Fruit fly (Drosophila melanogaster) whole organism, embryonic: ENCODE measurements around the gene tok.

Experiments
- Atf-2 ChIP-seq: fragments of 200-800 bp; sonication (Bioruptor generic); optimal IDR thresholded peaks from 2 replicates; lab custom pipeline; 2016; ENCODE audit warnings: missing biosample characterization, missing genetic modification characterization
- CG10147 ChIP-seq: fragments of 200-800 bp; sonication (Bioruptor generic); optimal IDR thresholded peaks from 2 replicates; lab custom pipeline; 2019; ENCODE audit warnings: missing biosample characterization, mild to moderate bottlenecking, missing genetic modification characterization, moderate library complexity
- CG10543 ChIP-seq: fragments of 200-800 bp; sonication (Bioruptor generic); optimal IDR thresholded peaks from 3 replicates; lab custom pipeline; 2017; ENCODE audit warnings: missing biosample characterization, mild to moderate bottlenecking, missing genetic modification characterization, moderate library complexity
- CG11085 ChIP-seq: fragments of 200-800 bp; sonication (Bioruptor generic); IDR thresholded peaks from 2 replicates; pipeline ENCODE4 v1.3.6; 2022; ENCODE audit warnings: missing biosample characterization, missing genetic modification characterization
- CG11560 ChIP-seq: fragments of 200-800 bp; sonication (Bioruptor generic); IDR thresholded peaks from 3 replicates; pipeline ENCODE4 v1.3.6; 2022; ENCODE audit warnings: missing biosample characterization, missing genetic modification characterization
- CG11696 ChIP-seq: fragments of 200-800 bp; sonication (Bioruptor generic); IDR thresholded peaks from 2 replicates; pipeline ENCODE4 v1.3.6; 2022; ENCODE audit warnings: missing biosample characterization, missing genetic modification characterization
- CG1233 ChIP-seq: fragments of 200-800 bp; sonication (Bioruptor generic); optimal IDR thresholded peaks from 4 replicates; lab custom pipeline; 2018; ENCODE audit warnings: missing biosample characterization, mild to moderate bottlenecking, missing genetic modification characterization
- CG1529 ChIP-seq: fragments of 200-800 bp; sonication (Bioruptor generic); optimal IDR thresholded peaks from 3 replicates; lab custom pipeline; 2018; ENCODE audit warnings: missing biosample characterization, missing genetic modification characterization
- CG17912 ChIP-seq: fragments of 200-800 bp; sonication (Bioruptor generic); optimal IDR thresholded peaks from 2 replicates; lab custom pipeline; 2018; ENCODE audit warnings: missing biosample characterization, mild to moderate bottlenecking, missing genetic modification characterization
- CG2199 ChIP-seq: fragments of 200-800 bp; sonication (Bioruptor generic); IDR thresholded peaks from 3 replicates; pipeline ENCODE4 v1.3.6; 2022; ENCODE audit warnings: missing biosample characterization, missing genetic modification characterization
- CG3726 ChIP-seq: fragments of 200-800 bp; sonication (Bioruptor generic); IDR thresholded peaks from 3 replicates; pipeline ENCODE4, ENCODE4 v1.3.6; 2022; ENCODE audit warnings: missing biosample characterization, missing genetic modification characterization
- CG4328 ChIP-seq: fragments of 200-800 bp; sonication (Bioruptor generic); optimal IDR thresholded peaks from 3 replicates; lab custom pipeline; 2017; ENCODE audit warnings: missing biosample characterization, missing genetic modification reagents, missing genetic modification characterization
- CG4424 ChIP-seq: fragments of 200-800 bp; sonication (Bioruptor generic); optimal IDR thresholded peaks from 3 replicates; lab custom pipeline; 2016; ENCODE audit warnings: missing biosample characterization, missing genetic modification characterization
- CG7357 ChIP-seq: fragments of 200-800 bp; sonication (Bioruptor generic); IDR thresholded peaks from 3 replicates; pipeline ENCODE4 v1.3.6; 2022; ENCODE audit warnings: missing biosample characterization, missing genetic modification characterization
- CG7372 ChIP-seq: fragments of 200-800 bp; sonication (Bioruptor generic); IDR thresholded peaks from 2 replicates; pipeline ENCODE4 v1.3.6; 2022; ENCODE audit warnings: missing biosample characterization, missing genetic modification characterization
- CG7963 ChIP-seq: fragments of 200-800 bp; sonication (Bioruptor generic); IDR thresholded peaks from 3 replicates; pipeline ENCODE4 v1.3.6; 2022; ENCODE audit warnings: missing biosample characterization, missing genetic modification characterization; ENCODE audit not compliant: partially characterized antibody
- CG7987 ChIP-seq: fragments of 200-800 bp; sonication (Bioruptor generic); optimal IDR thresholded peaks from 2 replicates; lab custom pipeline; 2018; ENCODE audit warnings: missing biosample characterization, mild to moderate bottlenecking, missing genetic modification characterization, moderate library complexity
- CG8281 ChIP-seq: fragments of 200-800 bp; sonication (Bioruptor generic); optimal IDR thresholded peaks from 2 replicates; lab custom pipeline; 2018; ENCODE audit warnings: missing biosample characterization, mild to moderate bottlenecking, missing genetic modification characterization, moderate library complexity
- CHES-1-like ChIP-seq: fragments of 200-800 bp; sonication (Bioruptor generic); optimal IDR thresholded peaks from 2 replicates; lab custom pipeline; 2016; ENCODE audit warnings: missing biosample characterization, missing genetic modification characterization
- CkIIα-i1 ChIP-seq: fragments of 200-800 bp; sonication (Bioruptor generic); IDR thresholded peaks from 2 replicates; pipeline ENCODE4 v1.3.6; 2022; ENCODE audit warnings: missing biosample characterization, missing genetic modification characterization
- Dek ChIP-seq: fragments of 200-800 bp; sonication (Bioruptor generic); optimal IDR thresholded peaks from 3 replicates; lab custom pipeline; 2019; ENCODE audit warnings: missing biosample characterization, mild to moderate bottlenecking, missing genetic modification characterization, moderate library complexity
- E2f1 ChIP-seq: fragments of 200-800 bp; sonication (Bioruptor generic); IDR thresholded peaks from 2 replicates; pipeline ENCODE4 v1.3.6; 2022; ENCODE audit warnings: missing biosample characterization, missing genetic modification characterization
- Ets97D ChIP-seq: fragments of 200-800 bp; sonication (Bioruptor generic); optimal IDR thresholded peaks from 3 replicates; lab custom pipeline; 2016; ENCODE audit warnings: missing biosample characterization, missing genetic modification characterization
- HLH3B ChIP-seq: fragments of 200-800 bp; sonication (Bioruptor generic); IDR thresholded peaks from 2 replicates; pipeline ENCODE4 v1.3.6; 2022; ENCODE audit warnings: missing biosample characterization, missing genetic modification characterization
- HLH54F ChIP-seq: fragments of 200-800 bp; sonication (Bioruptor generic); optimal IDR thresholded peaks from 3 replicates; lab custom pipeline; 2016; ENCODE audit warnings: missing biosample characterization, missing genetic modification characterization
- Jarid2 ChIP-seq: fragments of 200-800 bp; sonication (Bioruptor generic); optimal IDR thresholded peaks from 3 replicates; lab custom pipeline; 2017; ENCODE audit warnings: mild to moderate bottlenecking, missing biosample characterization, missing genetic modification reagents, missing genetic modification characterization
- Oaz ChIP-seq: fragments of 200-800 bp; sonication (Bioruptor generic); IDR thresholded peaks from 2 replicates; pipeline ENCODE4 v1.3.6; 2022; ENCODE audit warnings: missing biosample characterization, missing genetic modification characterization
- YL-1 ChIP-seq: fragments of 200-800 bp; sonication (Bioruptor generic); optimal IDR thresholded peaks from 3 replicates; lab custom pipeline; 2017; ENCODE audit warnings: missing biosample characterization, mild to moderate bottlenecking, missing genetic modification characterization
- cas ChIP-seq: fragments of 200-800 bp; sonication (Bioruptor generic); IDR thresholded peaks from 2 replicates; pipeline ENCODE4 v1.3.6; 2022; ENCODE audit warnings: missing biosample characterization, missing genetic modification characterization
- chinmo ChIP-seq: fragments of 200-800 bp; sonication (Bioruptor generic); IDR thresholded peaks from 4 replicates; pipeline ENCODE4 v1.3.6; 2022; ENCODE audit warnings: missing biosample characterization, missing genetic modification characterization; ENCODE audit not compliant: partially characterized antibody
- crc ChIP-seq: fragments of 200-800 bp; sonication (Bioruptor generic); optimal IDR thresholded peaks from 2 replicates; lab custom pipeline; 2016; ENCODE audit warnings: missing biosample characterization, missing genetic modification characterization
- crp ChIP-seq, 2 experiments: fragments of 200-800 bp; sonication (Bioruptor generic); optimal IDR thresholded peaks; 2 replicates in 1 of 2; 3 replicates in 1 of 2; lab custom pipeline; 2017; ENCODE audit warnings: missing biosample characterization in 2 of 2, missing genetic modification characterization in 2 of 2, mild to moderate bottlenecking in 1 of 2, moderate library complexity in 1 of 2
- cwo ChIP-seq: fragments of 200-800 bp; sonication (Bioruptor generic); optimal IDR thresholded peaks from 3 replicates; lab custom pipeline; 2017; ENCODE audit warnings: missing biosample characterization, missing genetic modification characterization, mild to moderate bottlenecking, moderate library complexity, missing genetic modification reagents
- dm ChIP-seq: fragments of 200-800 bp; sonication (Bioruptor generic); optimal IDR thresholded peaks from 3 replicates; lab custom pipeline; 2016; ENCODE audit warnings: missing biosample characterization, missing genetic modification characterization
- dysf ChIP-seq: fragments of 200-800 bp; sonication (Bioruptor generic); IDR thresholded peaks from 3 replicates; pipeline ENCODE4 v1.3.6; 2022; ENCODE audit warnings: missing biosample characterization, missing genetic modification characterization
- fd96Cb ChIP-seq: fragments of 200-800 bp; sonication (Bioruptor generic); optimal IDR thresholded peaks from 2 replicates; lab custom pipeline; 2018; ENCODE audit warnings: missing biosample characterization, mild to moderate bottlenecking, missing genetic modification characterization, moderate library complexity
- fu2 ChIP-seq: fragments of 200-800 bp; sonication (Bioruptor generic); optimal IDR thresholded peaks from 2 replicates; lab custom pipeline; 2016; ENCODE audit warnings: missing biosample characterization, missing genetic modification characterization
- gsb-n ChIP-seq: fragments of 200-800 bp; sonication (Bioruptor generic); optimal IDR thresholded peaks from 3 replicates; lab custom pipeline; 2018; ENCODE audit warnings: missing biosample characterization, mild to moderate bottlenecking, missing genetic modification characterization
- hbn ChIP-seq: fragments of 200-800 bp; sonication (Bioruptor generic); IDR thresholded peaks from 2 replicates; pipeline ENCODE4 v1.3.6; 2022; ENCODE audit warnings: missing biosample characterization, missing genetic modification characterization; ENCODE audit not compliant: partially characterized antibody
- ind ChIP-seq: fragments of 200-800 bp; sonication (Bioruptor generic); optimal IDR thresholded peaks from 3 replicates; lab custom pipeline; 2016; ENCODE audit warnings: missing biosample characterization, missing genetic modification characterization
- jing ChIP-seq: fragments of 200-800 bp; sonication (Bioruptor generic); optimal IDR thresholded peaks from 2 replicates; lab custom pipeline; 2018; ENCODE audit warnings: missing biosample characterization, mild to moderate bottlenecking, missing genetic modification characterization
- klu ChIP-seq: fragments of 200-800 bp; sonication (Bioruptor generic); IDR thresholded peaks from 2 replicates; pipeline ENCODE4 v1.3.6; 2022; ENCODE audit warnings: missing biosample characterization, missing genetic modification characterization
- kni ChIP-seq: fragments of 200-800 bp; sonication (Bioruptor generic); optimal IDR thresholded peaks from 3 replicates; lab custom pipeline; 2017; ENCODE audit warnings: mild to moderate bottlenecking, missing biosample characterization, missing genetic modification reagents, missing genetic modification characterization
- nom ChIP-seq: fragments of 200-800 bp; sonication (Bioruptor generic); optimal IDR thresholded peaks from 2 replicates; lab custom pipeline; 2017; ENCODE audit warnings: missing biosample characterization, missing genetic modification characterization, mild to moderate bottlenecking, moderate library complexity, missing genetic modification reagents
- seq ChIP-seq: fragments of 200-800 bp; sonication (Bioruptor generic); IDR thresholded peaks from 2 replicates; pipeline ENCODE4 v1.3.6; 2022; ENCODE audit warnings: missing biosample characterization, missing genetic modification characterization
- so ChIP-seq: fragments of 200-800 bp; sonication (Bioruptor generic); IDR thresholded peaks from 3 replicates; pipeline ENCODE4 v1.3.6; 2022; ENCODE audit warnings: missing biosample characterization, missing genetic modification characterization
- stc ChIP-seq: fragments of 200-800 bp; sonication (Bioruptor generic); IDR thresholded peaks from 2 replicates; pipeline ENCODE4 v1.3.6; 2022; ENCODE audit warnings: missing biosample characterization, missing genetic modification characterization
- z ChIP-seq: fragments of 200-800 bp; sonication (Bioruptor generic); IDR thresholded peaks from 3 replicates; pipeline ENCODE4 v1.3.6; 2022; ENCODE audit warnings: missing biosample characterization, missing genetic modification characterization

The tok gene

dm6 chr3R:24768538-24769401 is 49.3 kb downstream of the tok start, which contains the start of gene CG13631 (continued):
- TF ChIP-seq CG11696 = peak; percentile 61; the same call in 1 of the 2 replicates
- TF ChIP-seq CG11085 (GFP tag; lab: Robert Waterston, UW) = no peak; the same call in 1 of the 2 replicates
- TF ChIP-seq CG11560 = peak; percentile 64; the same call in 2 of the 3 replicates
- TF ChIP-seq fu2 (GFP tag; lab: Kevin White, UChicago) = peak; percentile 64
- no peak for TF ChIP-seq CG7963 (GFP tag; lab: Robert Waterston, UW)
- TF ChIP-seq seq (GFP tag; lab: Robert Waterston, UW) = peak; percentile 87
- peak; percentile 73 for TF ChIP-seq HLH54F (GFP tag; lab: Kevin White, UChicago)
- peak; percentile 80 for TF ChIP-seq CG8281 (tag; lab: Kevin White, UChicago)
- TF ChIP-seq gsb-n (tag; lab: Kevin White, UChicago) = peak; percentile 96
- peak; percentile 92 for TF ChIP-seq so
- TF ChIP-seq CG1529 (GFP tag; lab: Kevin White, UChicago) = peak; percentile 98
- TF ChIP-seq YL-1 (GFP tag; lab: Kevin White, UChicago) = peak; percentile 32
- TF ChIP-seq CG10147 = peak; percentile 72
- TF ChIP-seq E2f1 (GFP tag; lab: Robert Waterston, UW) = peak; percentile 91
- peak; percentile 95 for TF ChIP-seq HLH3B (GFP tag; lab: Robert Waterston, UW)
- TF ChIP-seq CG4424 (GFP tag; lab: Kevin White, UChicago) = peak; percentile 98
- TF ChIP-seq ind = peak; percentile 94
- peak; percentile 73 for TF ChIP-seq cwo (GFP tag; lab: Kevin White, UChicago)
- no peak for TF ChIP-seq nom (GFP tag; lab: Kevin White, UChicago)
- peak; percentile 76; the same call in 1 of the 3 replicates for TF ChIP-seq CG2199 (GFP tag; lab: Robert Waterston, UW)
- TF ChIP-seq CG7357 (GFP tag; lab: Robert Waterston, UW) = peak; percentile 85
- TF ChIP-seq kni (GFP tag; lab: Kevin White, UChicago) = peak; percentile 86
- TF ChIP-seq stc (GFP tag; lab: Robert Waterston, UW) = peak; percentile 96
- peak; percentile 84 for TF ChIP-seq CG4328 (GFP tag; lab: Kevin White, UChicago)
- no peak for TF ChIP-seq hbn (GFP tag; lab: Robert Waterston, UW)
- peak; percentile 68 for TF ChIP-seq CG7987 (GFP tag; lab: Kevin White, UChicago)
- peak; percentile 75 for TF ChIP-seq Dek
- peak; percentile 90 for TF ChIP-seq CG1233 (GFP tag; lab: Kevin White, UChicago)
- peak; percentile 83; the same call in 2 of the 3 replicates for TF ChIP-seq CG3726 (GFP tag; lab: Robert Waterston, UW)
- peak; percentile 74 for TF ChIP-seq Ets97D (GFP tag; lab: Kevin White, UChicago)
- peak; percentile 94 for TF ChIP-seq jing (GFP tag; lab: Kevin White, UChicago)
- TF ChIP-seq dysf (GFP tag; lab: Robert Waterston, UW) = peak; percentile 94
- peak; percentile 77 for TF ChIP-seq Oaz (GFP tag; lab: Robert Waterston, UW)
- peak; percentile 84 for TF ChIP-seq CHES-1-like (GFP tag; lab: Kevin White, UChicago)
- 0 out of 2 replicates have a peak, but pooled peaks have one; percentile 36 for TF ChIP-seq cas (GFP tag; lab: Robert Waterston, UW)
- TF ChIP-seq CG17912 (GFP tag; lab: Kevin White, UChicago) = peak; percentile 50
- peak; percentile 64; the same call in 1 of the 2 replicates for TF ChIP-seq klu (GFP tag; lab: Robert Waterston, UW)
- TF ChIP-seq CG10543 (GFP tag; lab: Kevin White, UChicago) = peak; percentile 55
- peak; percentile 37 to 74 for TF ChIP-seq crp (GFP tag; optimal IDR thresholded peaks at IDR 0.05; lab: Kevin White, UChicago)
- TF ChIP-seq z = no peak; the same call in 2 of the 3 replicates
- 0 out of 4 replicates have a peak, but pooled peaks have one; percentile 47 for TF ChIP-seq chinmo (GFP tag; lab: Robert Waterston, UW)
- TF ChIP-seq CkIIα-i1 (GFP tag; lab: Robert Waterston, UW) = peak; percentile 38; the same call in 1 of the 2 replicates
- peak; percentile 83 for TF ChIP-seq CG7372
- TF ChIP-seq crc (GFP tag; lab: Kevin White, UChicago) = peak; percentile 86
- TF ChIP-seq Atf-2 (GFP tag; lab: Kevin White, UChicago) = peak; percentile 96
- TF ChIP-seq dm = peak; percentile 83
- peak; percentile 16 for TF ChIP-seq Jarid2 (GFP tag; lab: Kevin White, UChicago)
- TF ChIP-seq fd96Cb (tag; lab: Kevin White, UChicago) = peak; percentile 98
